Worm (Caenorhabditis elegans): Measurements from ENCODE around the gene H09F14.1.
A peak's percentile ranks its signal among the peaks of the same experiment; 100 is the strongest.

The H09F14.1 gene

ce11 chrV:10578938-10579337, 36.5 kb downstream of the H09F14.1 start, which contains the start of the genes erh-1 and lpd-9 (continued):
- peak; percentile 13 for TF ChIP-seq F23B12.7 (tag; optimal IDR thresholded peaks at IDR 0.05; ENCODE audit: insufficient read depth)
- TF ChIP-seq pbrm-1 (GFP tag; IDR thresholded peaks at IDR 0.05): peak; percentile 72
- peak; percentile 73 for TF ChIP-seq snpc-3.4 (tag; optimal IDR thresholded peaks at IDR 0.05)
- TF ChIP-seq D2030.7 (GFP tag; IDR thresholded peaks at IDR 0.05): peak; percentile 43; the same call in 1 of the 2 replicates
- TF ChIP-seq sptf-2 (GFP tag; optimal IDR thresholded peaks at IDR 0.05): no peak
- TF ChIP-seq ceh-58 (GFP tag; IDR thresholded peaks at IDR 0.05): no peak
- no peak for TF ChIP-seq ztf-25 (GFP tag; IDR thresholded peaks at IDR 0.05)
- no peak for TF ChIP-seq bed-2 (GFP tag; IDR thresholded peaks at IDR 0.05)
- peak; percentile 2 for TF ChIP-seq efl-1 (GFP tag; optimal IDR thresholded peaks at IDR 0.05)
- TF ChIP-seq chd-7 (tag; optimal IDR thresholded peaks at IDR 0.05): no peak
- no peak for TF ChIP-seq F52B5.7 (tag; optimal IDR thresholded peaks at IDR 0.05)
- no peak for TF ChIP-seq zfh-2 (GFP tag; conservative IDR thresholded peaks at IDR 0.05)
- peak; percentile 43 for TF ChIP-seq ZK185.1 (tag; optimal IDR thresholded peaks at IDR 0.05; ENCODE audit: poor library complexity, severe bottlenecking)
- no peak for TF ChIP-seq F49E8.2 (tag; optimal IDR thresholded peaks at IDR 0.05; ENCODE audit: insufficient read depth)
- TF ChIP-seq ekl-4 (GFP tag; IDR thresholded peaks at IDR 0.05): peak; percentile 84
- TF ChIP-seq zim-3 (tag; optimal IDR thresholded peaks at IDR 0.05): no peak
- no peak for TF ChIP-seq F55B11.4 (tag; optimal IDR thresholded peaks at IDR 0.05; ENCODE audit: borderline replicate concordance, insufficient read depth)
- TF ChIP-seq lag-1 (GFP tag; IDR thresholded peaks at IDR 0.05): no peak
- no peak for TF ChIP-seq B0261.1 (tag; optimal IDR thresholded peaks at IDR 0.05)
- peak; percentile 60 for TF ChIP-seq lsl-1 (GFP tag; optimal IDR thresholded peaks at IDR 0.05)
- no peak for TF ChIP-seq athp-1 (tag; optimal IDR thresholded peaks at IDR 0.05)
- peak; percentile 19 for TF ChIP-seq snpc-4 (GFP tag; optimal IDR thresholded peaks at IDR 0.05)
- TF ChIP-seq snpc-4 (tag; optimal IDR thresholded peaks at IDR 0.05): peak in 2 of 4 experiments; percentile 47 to 63
- TF ChIP-seq lin-54 (GFP tag; optimal IDR thresholded peaks at IDR 0.05): peak; percentile 84
- TF ChIP-seq sdz-38 (tag; optimal IDR thresholded peaks at IDR 0.05): no peak
- 0 out of 2 replicates have a peak, but pooled peaks have one; percentile 54 for TF ChIP-seq lir-1 (GFP tag; conservative IDR thresholded peaks at IDR 0.05)
- TF ChIP-seq repo-1 (tag; optimal IDR thresholded peaks at IDR 0.05): peak; percentile 70
- TF ChIP-seq ztf-22 (GFP tag; optimal IDR thresholded peaks at IDR 0.05): no peak
- peak; percentile 1 for TF ChIP-seq hrde-1 (tag; optimal IDR thresholded peaks at IDR 0.05; ENCODE audit: borderline replicate concordance)
- TF ChIP-seq hlh-12 (tag; optimal IDR thresholded peaks at IDR 0.05): no peak
- TF ChIP-seq Y79H2A.3 (GFP tag; conservative IDR thresholded peaks at IDR 0.05): no peak
- TF ChIP-seq madf-10 (tag; optimal IDR thresholded peaks at IDR 0.05): no peak
- peak; percentile 2 for TF ChIP-seq atf-7 (tag; optimal IDR thresholded peaks at IDR 0.05)
- no peak for TF ChIP-seq fkh-3 (tag; optimal IDR thresholded peaks at IDR 0.05)
- TF ChIP-seq K12H6.12 (tag; optimal IDR thresholded peaks at IDR 0.05): no peak
- no peak for TF ChIP-seq let-526 (GFP tag; IDR thresholded peaks at IDR 0.05)
- 0 out of 2 replicates have a peak, but pooled peaks have one; percentile 38 for TF ChIP-seq attf-6 (GFP tag; IDR thresholded peaks at IDR 0.05)
- TF ChIP-seq let-607 (tag; optimal IDR thresholded peaks at IDR 0.05): peak; percentile 38 to 78
- peak; percentile 81 for TF ChIP-seq B0336.3 (GFP tag; IDR thresholded peaks at IDR 0.05)
- TF ChIP-seq tbp1 (GFP tag; optimal IDR thresholded peaks at IDR 0.05): peak; percentile 52
- peak; percentile 82 for TF ChIP-seq mcd-1 (GFP tag; IDR thresholded peaks at IDR 0.05)
- peak; percentile 44; the same call in 1 of the 2 replicates for TF ChIP-seq attf-3 (GFP tag; conservative IDR thresholded peaks at IDR 0.05)
- no peak for TF ChIP-seq tbx-9 (tag; optimal IDR thresholded peaks at IDR 0.05; ENCODE audit: borderline replicate concordance)
- no peak for TF ChIP-seq somi-1 (GFP tag; optimal IDR thresholded peaks at IDR 0.05)
- peak; percentile 48; the same call in 1 of the 2 replicates for TF ChIP-seq hmg-20 (GFP tag; IDR thresholded peaks at IDR 0.05)
- peak; percentile 63; the same call in 1 of the 2 replicates for TF ChIP-seq K11D2.4 (GFP tag; IDR thresholded peaks at IDR 0.05)
- no peak for TF ChIP-seq F57A8.1 (GFP tag; optimal IDR thresholded peaks at IDR 0.05)
- TF ChIP-seq lin-40 (tag; optimal IDR thresholded peaks at IDR 0.05): peak; percentile 81
